Fruit fly (Drosophila melanogaster) S2 (cell line): ENCODE data around the gene CG42514.

Source experiments
- CG8478 ChIP-seq: fragments of >200 bp; optimal IDR thresholded peaks from 2 replicates; lab custom pipeline; 2018
- CTCF ChIP-seq, 2 experiments: fragments of >200 bp; optimal IDR thresholded peaks; 2 replicates each; lab custom pipeline; 2018

CG42514 gene

dm6 chr3L:16470071-16470470 lies 26.0 kb downstream of the CG42514 start:
- TF ChIP-seq CG8478 (lab: Kevin White, UChicago): no peak
- peak in 1 of 2 experiments; percentile 45 for TF ChIP-seq CTCF (optimal IDR thresholded peaks at IDR 0.05; lab: Kevin White, UChicago)

dm6 chr3L:16463846-16464245 lies 32.2 kb downstream of the CG42514 start:
- no peak for TF ChIP-seq CTCF (optimal IDR thresholded peaks at IDR 0.05; lab: Kevin White, UChicago)
- no peak for TF ChIP-seq CG8478 (lab: Kevin White, UChicago)

dm6 chr3L:16451887-16452751 lies 43.9 kb downstream of the CG42514 start, which contains the start of gene dsx-c73A:
dsx-c73A (minus strand) TSS chr3L:16451958.
- TF ChIP-seq CTCF (optimal IDR thresholded peaks at IDR 0.05; lab: Kevin White, UChicago): no peak
- no peak for TF ChIP-seq CG8478 (lab: Kevin White, UChicago)

- TF ChIP-seq CTCF (optimal IDR thresholded peaks at IDR 0.05; lab: Kevin White, UChicago) (no peak), CG8478 (lab: Kevin White, UChicago) (no peak)
These were observed 53.4 kb downstream of the CG42514 start for dm6 chr3L:16442628-16443027.
